Worm (Caenorhabditis elegans): ENCODE measurements around the gene amt-2.

- no peak for TF ChIP-seq nhr-11 (tag; optimal IDR thresholded peaks at IDR 0.05)
- no peak for TF ChIP-seq lin-15B (tag; optimal IDR thresholded peaks at IDR 0.05)
- no peak for TF ChIP-seq egl-27 (tag; optimal IDR thresholded peaks at IDR 0.05)
Measured at ce11 chrIV:13029674-13030466, 12.3 kb upstream of the amt-2 start.

Data from whole organism, L1 larva.